Fruit fly (Drosophila melanogaster): ENCODE results near the gene CG7326.
A peak's percentile ranks its signal among the peaks of the same experiment; 100 is the strongest.

CG7326 gene

DNA sequence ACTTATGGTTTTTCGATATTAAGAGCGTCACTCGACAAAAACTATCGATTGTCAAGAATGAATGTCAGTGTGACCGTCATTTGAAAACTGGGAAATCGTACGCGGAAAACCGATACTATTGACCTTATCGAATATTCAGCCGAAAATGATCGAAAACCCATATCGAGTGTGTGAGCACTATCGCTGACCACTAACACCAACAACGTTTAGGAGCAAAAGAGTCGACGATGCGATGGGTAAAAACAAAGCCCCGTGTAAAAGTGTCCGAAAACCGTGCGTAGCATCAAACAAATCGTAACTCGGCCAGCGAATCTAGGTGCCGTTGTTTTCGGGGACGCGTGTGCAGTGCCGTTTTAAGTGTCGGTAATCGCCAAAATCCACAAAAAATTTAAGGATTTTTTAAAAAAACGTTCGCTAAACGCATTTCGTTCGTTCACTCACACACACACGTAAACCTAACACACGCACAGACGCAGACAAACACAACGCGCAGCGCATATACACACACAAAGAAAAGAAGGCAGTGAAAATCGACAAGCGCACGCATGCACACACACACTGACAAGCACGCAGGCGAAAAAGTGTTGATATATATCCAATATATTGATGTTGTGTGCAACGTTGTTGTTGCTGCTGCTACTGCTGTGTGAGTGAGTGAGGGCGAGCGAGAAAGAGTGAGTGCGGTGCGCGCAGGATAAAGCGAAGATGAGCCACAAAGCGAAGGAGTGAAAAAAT, at the start of gene CG7326, which contains the start of gene Dora (continued):
- TF ChIP-seq cato (GFP tag; optimal IDR thresholded peaks at IDR 0.05; ENCODE audit: borderline replicate concordance) = no peak
- peak; percentile 1 for TF ChIP-seq unpg (GFP tag; optimal IDR thresholded peaks at IDR 0.05)
- TF ChIP-seq CG30020 (tag; optimal IDR thresholded peaks at IDR 0.05) = peak; percentile 49
- no peak for TF ChIP-seq NK7.1 (GFP tag; optimal IDR thresholded peaks at IDR 0.05)
- TF ChIP-seq CG12219 (GFP tag; optimal IDR thresholded peaks at IDR 0.05) = no peak
- TF ChIP-seq CG10366 (GFP tag; IDR thresholded peaks at IDR 0.05) = no peak
- no peak for TF ChIP-seq CG9437 (GFP tag; optimal IDR thresholded peaks at IDR 0.05)
- no peak for TF ChIP-seq D19A (tag; optimal IDR thresholded peaks at IDR 0.05)
- TF ChIP-seq org-1 (GFP tag; optimal IDR thresholded peaks at IDR 0.05) = no peak
- TF ChIP-seq NC2α (GFP tag; optimal IDR thresholded peaks at IDR 0.05) = no peak
- no peak for TF ChIP-seq E2f1 (GFP tag; IDR thresholded peaks at IDR 0.05)
- TF ChIP-seq vnd (GFP tag; IDR thresholded peaks at IDR 0.05; ENCODE audit: partially characterized antibody) = peak; percentile 84
- TF ChIP-seq exex (tag; optimal IDR thresholded peaks at IDR 0.05) = no peak
- no peak for TF ChIP-seq Atf-2 (GFP tag; optimal IDR thresholded peaks at IDR 0.05)
- peak; percentile 50 for TF ChIP-seq Sin3A (optimal IDR thresholded peaks at IDR 0.05)
- no peak for TF ChIP-seq CG10147 (GFP tag; optimal IDR thresholded peaks at IDR 0.05)
- TF ChIP-seq tgo (GFP tag; IDR thresholded peaks at IDR 0.05) = no peak
- TF ChIP-seq CG42726 (GFP tag; IDR thresholded peaks at IDR 0.05; ENCODE audit: partially characterized antibody) = peak; percentile 77; the same call in 1 of the 2 replicates
- TF ChIP-seq CG4707 (GFP tag; optimal IDR thresholded peaks at IDR 0.05) = no peak
- no peak for TF ChIP-seq sr (GFP tag; IDR thresholded peaks at IDR 0.05)
- no peak for TF ChIP-seq luna (GFP tag; optimal IDR thresholded peaks at IDR 0.05)
- TF ChIP-seq Neu2 (GFP tag; optimal IDR thresholded peaks at IDR 0.05; ENCODE audit: borderline replicate concordance) = no peak
- TF ChIP-seq cad (GFP tag; optimal IDR thresholded peaks at IDR 0.05) = no peak
- no peak for TF ChIP-seq CG2678 (tag; optimal IDR thresholded peaks at IDR 0.05)
- no peak for TF ChIP-seq bsh (GFP tag; optimal IDR thresholded peaks at IDR 0.05)
- peak; percentile 26; the same call in 1 of the 2 replicates for TF ChIP-seq sob (GFP tag; IDR thresholded peaks at IDR 0.05)
- TF ChIP-seq CG1603 (tag; optimal IDR thresholded peaks at IDR 0.05) = peak; percentile 74
- no peak for TF ChIP-seq CG2875 (GFP tag; optimal IDR thresholded peaks at IDR 0.05)
- TF ChIP-seq sqz (GFP tag; optimal IDR thresholded peaks at IDR 0.05) = no peak
- TF ChIP-seq lola (GFP tag; optimal IDR thresholded peaks at IDR 0.05) = peak in 1 of 3 experiments; percentile 59
- no peak; the same call in 1 of the 2 replicates for TF ChIP-seq CG9932 (GFP tag; IDR thresholded peaks at IDR 0.05)
- TF ChIP-seq inv (GFP tag; IDR thresholded peaks at IDR 0.05; ENCODE audit: partially characterized antibody) = peak; percentile 80
- no peak for TF ChIP-seq toy (GFP tag; IDR thresholded peaks at IDR 0.05)
- no peak for TF ChIP-seq pfk (GFP tag; optimal IDR thresholded peaks at IDR 0.05)
- TF ChIP-seq fd3F (GFP tag; optimal IDR thresholded peaks at IDR 0.05) = no peak
- no peak for TF ChIP-seq otp (GFP tag; IDR thresholded peaks at IDR 0.05)
- TF ChIP-seq CG4328 (GFP tag; optimal IDR thresholded peaks at IDR 0.05) = no peak
- peak; percentile 29 for TF ChIP-seq Jarid2 (GFP tag; optimal IDR thresholded peaks at IDR 0.05)
- TF ChIP-seq Hr78 (GFP tag; optimal IDR thresholded peaks at IDR 0.05) = no peak
- no peak for TF ChIP-seq maf-S (GFP tag; optimal IDR thresholded peaks at IDR 0.05)
- peak; percentile 37 for TF ChIP-seq CG13624 (GFP tag; optimal IDR thresholded peaks at IDR 0.05)
- no peak for TF ChIP-seq ftz-f1 (GFP tag; optimal IDR thresholded peaks at IDR 0.05)
- TF ChIP-seq nerfin-1 (tag; optimal IDR thresholded peaks at IDR 0.05) = no peak
- no peak for TF ChIP-seq Ets65A (GFP tag)
- TF ChIP-seq CG1647 (GFP tag; optimal IDR thresholded peaks at IDR 0.05) = no peak
- TF ChIP-seq chinmo (GFP tag; IDR thresholded peaks at IDR 0.05; ENCODE audit: partially characterized antibody) = peak; percentile 96
- no peak for TF ChIP-seq caup (GFP tag; optimal IDR thresholded peaks at IDR 0.05; ENCODE audit: severe bottlenecking)
- TF ChIP-seq Nf-YB (GFP tag; optimal IDR thresholded peaks at IDR 0.05) = no peak
- TF ChIP-seq CG6854 (GFP tag; optimal IDR thresholded peaks at IDR 0.05) = peak; percentile 21
